Worm (Caenorhabditis elegans) whole organism, late embryonic: ENCODE results near the gene nrx-1.

Experiments
- ceh-31 ChIP-seq: sonication (generic microtip); optimal IDR thresholded peaks from 2 replicates; lab custom pipeline; 2016; ENCODE audit warnings: missing genetic modification characterization, missing compliant biosample characterization
- ceh-34 ChIP-seq: sonication (generic microtip); optimal IDR thresholded peaks from 2 replicates; lab custom pipeline; 2016; ENCODE audit warnings: mild to moderate bottlenecking, missing genetic modification characterization, missing compliant biosample characterization
- ceh-45 ChIP-seq: fragments of 200-800 bp; sonication (Bioruptor generic); IDR thresholded peaks from 2 replicates; pipeline ENCODE4 v1.3.6; 2022; ENCODE audit warnings: missing genetic modification reagents, missing genetic modification characterization, missing compliant biosample characterization
- pag-3 ChIP-seq: sonication (generic microtip); optimal IDR thresholded peaks from 2 replicates; lab custom pipeline; 2016; ENCODE audit warnings: missing compliant biosample characterization, missing genetic modification characterization, borderline replicate concordance
- pqm-1 ChIP-seq: sonication (generic microtip); optimal IDR thresholded peaks from 2 replicates; lab custom pipeline; 2016; ENCODE audit warnings: missing genetic modification characterization, missing compliant biosample characterization
- unc-42 ChIP-seq: sonication (generic microtip); optimal IDR thresholded peaks from 2 replicates; lab custom pipeline; 2016; ENCODE audit warnings: missing genotype, missing genetic modification characterization, missing compliant biosample characterization
- ztf-16 ChIP-seq: sonication (generic microtip); optimal IDR thresholded peaks from 2 replicates; lab custom pipeline; 2017; ENCODE audit warnings: missing genetic modification characterization, missing compliant biosample characterization

- TF ChIP-seq pqm-1 (tag; lab: Kevin White, UChicago), result no peak
- no peak for TF ChIP-seq ceh-45 (GFP tag; lab: Robert Waterston, UW)
- TF ChIP-seq ztf-16 (tag; lab: Kevin White, UChicago), result no peak
- TF ChIP-seq pag-3 (tag; lab: Kevin White, UChicago), result no peak
- TF ChIP-seq ceh-34 (tag; lab: Kevin White, UChicago), result no peak
- no peak for TF ChIP-seq unc-42 (tag; lab: Kevin White, UChicago)
- no peak for TF ChIP-seq ceh-31
Measured at ce11 chrV:10886405-10886887, 61.6 kb downstream of the nrx-1 start, which contains the start of gene F32D8.3.
